Worm (Caenorhabditis elegans): ENCODE data around the gene F18E3.12.

- no peak for TF ChIP-seq ztf-11 (tag; optimal IDR thresholded peaks at IDR 0.05)
- TF ChIP-seq lin-13 (GFP tag; optimal IDR thresholded peaks at IDR 0.05), result no peak
- TF ChIP-seq nhr-6 (tag; optimal IDR thresholded peaks at IDR 0.05), result no peak
- no peak for TF ChIP-seq ama-1 (optimal IDR thresholded peaks at IDR 0.05)
- no peak for TF ChIP-seq blmp-1 (tag; optimal IDR thresholded peaks at IDR 0.05; ENCODE audit: insufficient read depth)
- no peak for TF ChIP-seq aly-2 (tag; optimal IDR thresholded peaks at IDR 0.05)
- no peak for TF ChIP-seq lsy-2 (tag; optimal IDR thresholded peaks at IDR 0.05)
- TF ChIP-seq zag-1 (tag; optimal IDR thresholded peaks at IDR 0.05), result no peak
- no peak for TF ChIP-seq nhr-23 (tag; optimal IDR thresholded peaks at IDR 0.05)
- TF ChIP-seq ZK546.5 (tag; optimal IDR thresholded peaks at IDR 0.05), result no peak
- no peak for TF ChIP-seq snpc-4 (tag; optimal IDR thresholded peaks at IDR 0.05)
- no peak for TF ChIP-seq nhr-77 (tag; optimal IDR thresholded peaks at IDR 0.05)
- no peak for TF ChIP-seq lin-39 (tag; optimal IDR thresholded peaks at IDR 0.05)
- TF ChIP-seq dmd-4 (tag; optimal IDR thresholded peaks at IDR 0.05), result no peak
Observed at ce11 chrV:7395359-7395758, 19.4 kb upstream of the F18E3.12 start, which contains the start of gene srx-9.
